Worm (Caenorhabditis elegans): ENCODE measurements around the gene Y54G2A.77.
A peak's percentile ranks its signal among the peaks of the same experiment; 100 is the strongest.

Gene Y54G2A.77

DNA sequence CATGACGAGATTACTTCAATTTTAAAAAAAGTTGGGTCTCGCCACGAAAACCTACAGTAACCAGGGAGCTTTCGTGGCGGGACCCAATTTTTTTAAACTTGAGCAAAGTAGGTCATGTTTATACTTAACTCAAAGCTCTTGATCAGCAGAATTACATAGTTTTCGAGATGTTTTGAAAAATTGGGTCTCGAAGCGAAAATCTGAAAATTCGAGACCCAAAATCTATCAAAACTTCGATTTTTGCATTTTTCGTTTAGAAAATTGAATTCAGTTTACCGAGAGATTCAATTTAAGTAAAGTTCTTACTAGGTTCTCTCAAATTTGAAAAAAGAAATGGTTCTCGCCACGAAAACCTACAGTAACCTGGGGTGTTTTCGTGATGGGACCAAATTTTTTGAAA, 7.6 kb downstream of the Y54G2A.77 start:
- TF ChIP-seq mep-1 (tag; optimal IDR thresholded peaks at IDR 0.05) (no peak), efl-1 (optimal IDR thresholded peaks at IDR 0.05) (no peak), efl-1 (GFP tag; optimal IDR thresholded peaks at IDR 0.05 in 1 of 2) (peak in 1 of 2 experiments; percentile 27)

DNA sequence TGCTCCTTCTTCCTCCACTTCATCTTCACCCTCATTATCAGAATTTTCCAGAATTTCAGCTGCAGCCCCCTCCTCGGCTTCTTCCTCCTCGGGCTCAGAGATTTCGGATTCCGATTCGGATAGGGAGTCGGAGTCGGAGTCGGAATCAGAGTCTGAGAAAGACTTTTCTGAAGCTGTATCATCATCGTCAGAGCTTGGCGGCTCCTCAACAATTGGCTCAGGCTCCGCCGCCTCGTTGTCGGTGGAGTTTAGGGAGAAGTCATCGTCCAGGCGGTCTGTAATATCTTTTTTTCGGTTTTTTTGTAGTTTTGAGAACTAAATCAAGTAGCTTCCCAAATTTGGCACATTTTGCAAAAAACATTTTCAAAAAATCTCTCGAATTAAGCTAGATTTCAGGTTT, 8.4 kb downstream of the Y54G2A.77 start:
- TF ChIP-seq zip-4 (GFP tag; optimal IDR thresholded peaks at IDR 0.05) (no peak), mdl-1 (tag; optimal IDR thresholded peaks at IDR 0.05) (no peak), nhr-11 (tag; optimal IDR thresholded peaks at IDR 0.05) (no peak), efl-1 (optimal IDR thresholded peaks at IDR 0.05) (no peak), efl-1 (GFP tag; optimal IDR thresholded peaks at IDR 0.05 in 1 of 2) (peak in 1 of 2 experiments; percentile 34), tbx-2 (tag; optimal IDR thresholded peaks at IDR 0.05) (no peak), nhr-90 (tag; optimal IDR thresholded peaks at IDR 0.05; ENCODE audit: poor library complexity) (no peak), zag-1 (tag; optimal IDR thresholded peaks at IDR 0.05) (no peak), swsn-7 (tag; optimal IDR thresholded peaks at IDR 0.05) (no peak), ama-1 (optimal IDR thresholded peaks at IDR 0.05) (peak; percentile 10)

DNA sequence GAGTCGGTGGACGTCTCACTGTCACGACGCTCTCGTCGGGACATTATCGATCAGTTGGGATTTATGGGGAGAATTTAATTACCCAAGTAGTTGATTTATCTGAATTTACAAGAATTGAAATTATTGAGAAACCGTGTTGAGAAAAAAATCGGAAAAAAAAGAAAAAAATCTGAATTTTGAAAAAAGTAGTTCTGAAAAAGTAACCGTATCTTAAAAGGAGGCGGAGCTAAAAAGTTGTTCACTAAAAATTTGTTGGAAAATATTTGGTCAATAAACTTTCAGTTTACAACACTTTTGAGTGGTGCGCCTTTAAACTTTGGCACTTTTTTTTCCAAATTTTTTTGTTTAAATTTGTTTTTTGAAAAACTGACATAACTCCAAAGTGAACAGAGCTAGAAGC, 9.2 kb downstream of the Y54G2A.77 start, which contains the start of gene Y54G2A.11:
Y54G2A.11 (minus strand) TSS at position 101 of the 400 bp plus-strand sequence.
- no peak for TF ChIP-seq hpl-2 (GFP tag; optimal IDR thresholded peaks at IDR 0.05)
- no peak for TF ChIP-seq skn-1 (tag; optimal IDR thresholded peaks at IDR 0.05)
- no peak for TF ChIP-seq ceh-8 (GFP tag; optimal IDR thresholded peaks at IDR 0.05)
- no peak for TF ChIP-seq efl-1 (optimal IDR thresholded peaks at IDR 0.05)
- peak in 1 of 2 experiments; percentile 74 for TF ChIP-seq efl-1 (GFP tag; optimal IDR thresholded peaks at IDR 0.05 in 1 of 2)
- no peak for TF ChIP-seq mdl-1 (tag; optimal IDR thresholded peaks at IDR 0.05)
- TF ChIP-seq dsc-1 (tag; optimal IDR thresholded peaks at IDR 0.05), result no peak

DNA sequence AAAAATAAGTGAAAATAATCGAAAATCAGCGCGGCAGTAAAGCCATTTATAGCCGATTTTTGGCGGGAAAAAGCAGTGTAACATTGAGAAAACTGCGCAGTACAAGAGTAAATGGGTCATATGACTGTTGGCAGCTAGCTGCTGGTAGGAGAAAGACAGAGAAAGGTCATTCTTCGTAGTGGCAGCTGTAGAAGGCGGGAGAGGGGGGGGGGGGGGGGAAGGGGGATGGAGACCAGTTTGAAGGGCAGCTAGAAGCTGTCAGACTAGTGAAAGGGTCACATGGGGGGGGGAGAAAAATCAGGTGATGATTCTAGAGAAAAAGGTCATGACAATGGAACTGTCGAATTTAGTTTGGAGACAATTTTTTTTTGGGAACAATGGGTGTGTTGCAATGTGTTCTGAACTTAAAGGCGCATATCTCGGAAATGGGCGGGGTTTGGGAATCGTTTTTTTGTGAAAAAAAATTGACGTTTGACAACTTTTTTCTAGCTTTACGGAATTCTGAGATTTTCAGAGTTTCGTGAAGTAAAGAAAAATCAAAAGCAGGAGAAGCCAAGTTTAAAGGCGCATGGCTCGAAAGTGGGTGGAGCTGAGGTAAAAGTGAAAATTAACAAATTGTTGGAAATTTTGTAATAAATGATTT, 9.8 kb downstream of the Y54G2A.77 start:
- TF ChIP-seq tlp-1 (tag; optimal IDR thresholded peaks at IDR 0.05) (no peak), egl-27 (tag; optimal IDR thresholded peaks at IDR 0.05) (no peak), dpl-1 (GFP tag; optimal IDR thresholded peaks at IDR 0.05) (peak in 2 of 3 experiments; percentile 20 to 45), efl-3 (GFP tag; optimal IDR thresholded peaks at IDR 0.05) (no peak), nhr-28 (tag; optimal IDR thresholded peaks at IDR 0.05) (no peak), unc-30 (tag; optimal IDR thresholded peaks at IDR 0.05) (no peak), nhr-19 (GFP tag; conservative IDR thresholded peaks at IDR 0.05) (0 out of 2 replicates have a peak, but pooled peaks have one; percentile 23), mep-1 (tag; optimal IDR thresholded peaks at IDR 0.05) (peak; percentile 28), blmp-1 (tag; optimal IDR thresholded peaks at IDR 0.05) (peak; percentile 62), sup-37 (GFP tag; optimal IDR thresholded peaks at IDR 0.05) (no peak), nhr-85 (tag) (peak; percentile 94), nhr-77 (tag; optimal IDR thresholded peaks at IDR 0.05) (no peak), nhr-76 (tag; optimal IDR thresholded peaks at IDR 0.05) (no peak), C34B4.2 (tag; optimal IDR thresholded peaks at IDR 0.05) (no peak), Y116A8C.19 (tag; optimal IDR thresholded peaks at IDR 0.05; ENCODE audit: borderline replicate concordance) (no peak), egl-13 (tag; optimal IDR thresholded peaks at IDR 0.05) (no peak), lsy-2 (tag; optimal IDR thresholded peaks at IDR 0.05) (no peak), lin-15B (tag; optimal IDR thresholded peaks at IDR 0.05) (no peak), fkh-4 (tag; optimal IDR thresholded peaks at IDR 0.05; ENCODE audit: borderline replicate concordance) (no peak), grh-1 (GFP tag; IDR thresholded peaks at IDR 0.05) (peak; percentile 79), tbx-2 (tag; optimal IDR thresholded peaks at IDR 0.05) (no peak), ceh-8 (GFP tag; optimal IDR thresholded peaks at IDR 0.05) (no peak), nhr-47 (tag; optimal IDR thresholded peaks at IDR 0.05) (no peak), rnt-1 (tag; optimal IDR thresholded peaks at IDR 0.05) (no peak), mab-9 (GFP tag; IDR thresholded peaks at IDR 0.05) (no peak), unc-130 (tag; optimal IDR thresholded peaks at IDR 0.05) (no peak), fos-1 (tag; optimal IDR thresholded peaks at IDR 0.05) (no peak), snu-23 (GFP tag; optimal IDR thresholded peaks at IDR 0.05) (no peak), efl-1 (optimal IDR thresholded peaks at IDR 0.05) (no peak), efl-1 (GFP tag; optimal IDR thresholded peaks at IDR 0.05 in 1 of 2) (peak in 1 of 2 experiments; percentile 15), unc-98 (GFP tag; IDR thresholded peaks at IDR 0.05) (no peak), zip-4 (GFP tag; optimal IDR thresholded peaks at IDR 0.05) (no peak), nhr-71 (tag; optimal IDR thresholded peaks at IDR 0.05) (no peak), xbp-1 (tag; optimal IDR thresholded peaks at IDR 0.05) (no peak), pax-3 (tag; optimal IDR thresholded peaks at IDR 0.05) (peak; percentile 44), lin-35 (GFP tag; optimal IDR thresholded peaks at IDR 0.05) (peak in 1 of 2 experiments; percentile 31)

All from whole organism, L1 larva.